Worm (Caenorhabditis elegans): ENCODE results near the gene sqv-7.
A peak's percentile ranks its signal among the peaks of the same experiment; 100 is the strongest.

Gene sqv-7

ce11 chrII:6974011-6974410 is 38.5 kb downstream of the sqv-7 start (continued):
- TF ChIP-seq spr-3 (GFP tag; optimal IDR thresholded peaks at IDR 0.05) = no peak
- no peak for TF ChIP-seq dmd-9 (GFP tag; IDR thresholded peaks at IDR 0.05)
- peak in 1 of 2 experiments; percentile 76 for TF ChIP-seq lsy-2 (tag; optimal IDR thresholded peaks at IDR 0.05)
- no peak for TF ChIP-seq tag-97 (GFP tag; IDR thresholded peaks at IDR 0.05)

ce11 chrII:6973501-6973900 is 39.0 kb downstream of the sqv-7 start, which contains the start of gene sod-1:
sod-1 (minus strand) TSS chrII:6973887.
- TF ChIP-seq mes-2 (tag; optimal IDR thresholded peaks at IDR 0.05; ENCODE audit: poor library complexity, severe bottlenecking) (peak; percentile 2), ama-1 (optimal IDR thresholded peaks at IDR 0.05) (peak; percentile 2), unc-62 (GFP tag; optimal IDR thresholded peaks at IDR 0.05 in 1 of 2) (peak in 1 of 2 experiments; percentile 13), unc-62 (tag; optimal IDR thresholded peaks at IDR 0.05) (no peak), nhr-237 (tag; optimal IDR thresholded peaks at IDR 0.05) (no peak), spr-1 (tag; optimal IDR thresholded peaks at IDR 0.05) (no peak), nhr-28 (tag; optimal IDR thresholded peaks at IDR 0.05) (peak; percentile 97), daf-16 (GFP tag; optimal IDR thresholded peaks at IDR 0.05) (no peak), daf-16 (tag; optimal IDR thresholded peaks at IDR 0.05) (peak; percentile 88), hlh-11 (tag; optimal IDR thresholded peaks at IDR 0.05) (peak; percentile 20)

- peak in 1 of 2 experiments; percentile 32 for TF ChIP-seq lsy-2 (tag; optimal IDR thresholded peaks at IDR 0.05)
- no peak for TF ChIP-seq attf-4 (tag; optimal IDR thresholded peaks at IDR 0.05)
- peak; percentile 74 for TF ChIP-seq T20F7.1 (GFP tag; optimal IDR thresholded peaks at IDR 0.05)
- TF ChIP-seq php-3 (GFP tag; IDR thresholded peaks at IDR 0.05) = 0 out of 2 replicates have a peak, but pooled peaks have one; percentile 45
- TF ChIP-seq F37D6.2 (tag; optimal IDR thresholded peaks at IDR 0.05) = no peak
- no peak for TF ChIP-seq cey-2 (tag; optimal IDR thresholded peaks at IDR 0.05; ENCODE audit: borderline replicate concordance, insufficient read depth)
- TF ChIP-seq hmg-1.1 (GFP tag; IDR thresholded peaks at IDR 0.05) = 0 out of 2 replicates have a peak, but pooled peaks have one; percentile 7
- peak; percentile 28 for TF ChIP-seq ama-1 (optimal IDR thresholded peaks at IDR 0.05)
- TF ChIP-seq D1046.2 (GFP tag; IDR thresholded peaks at IDR 0.05) = no peak
- TF ChIP-seq daf-16 (GFP tag; optimal IDR thresholded peaks at IDR 0.05) = no peak
- TF ChIP-seq daf-16 (tag; optimal IDR thresholded peaks at IDR 0.05) = peak; percentile 45
- no peak for TF ChIP-seq Y105C5A.15 (GFP tag; IDR thresholded peaks at IDR 0.05)
- TF ChIP-seq lir-3 (tag; optimal IDR thresholded peaks at IDR 0.05) = no peak
- peak; percentile 52 for TF ChIP-seq dve-1 (tag; optimal IDR thresholded peaks at IDR 0.05; ENCODE audit: insufficient read depth)
- TF ChIP-seq madf-5 (GFP tag; IDR thresholded peaks at IDR 0.05) = no peak
- TF ChIP-seq aha-1 (tag) = peak; percentile 49
- TF ChIP-seq Y75B8A.6 (GFP tag; IDR thresholded peaks at IDR 0.05) = no peak
These were observed 40.2 kb downstream of the sqv-7 start, which contains the start of gene art-1 for ce11 chrII:6972185-6972737. art-1 (minus strand) TSS chrII:6972235.

ce11 chrII:6970515-6970914 is 42.0 kb downstream of the sqv-7 start, which contains the start of gene C15F1.5:
C15F1.5 (minus strand) TSS chrII:6970615.
- TF ChIP-seq T20F7.1 (GFP tag; optimal IDR thresholded peaks at IDR 0.05) = peak; percentile 13
- TF ChIP-seq mdt-29 (GFP tag; IDR thresholded peaks at IDR 0.05) = no peak
- TF ChIP-seq fos-1 (tag; optimal IDR thresholded peaks at IDR 0.05) = no peak
- TF ChIP-seq daf-19 (GFP tag; conservative IDR thresholded peaks at IDR 0.05) = no peak
- TF ChIP-seq nhr-28 (tag; optimal IDR thresholded peaks at IDR 0.05) = no peak

ce11 chrII:6968191-6968675 is 44.3 kb downstream of the sqv-7 start:
- TF ChIP-seq nhr-11 (tag; optimal IDR thresholded peaks at IDR 0.05) (no peak), lin-39 (tag; optimal IDR thresholded peaks at IDR 0.05) (no peak), lin-13 (GFP tag; optimal IDR thresholded peaks at IDR 0.05) (peak; percentile 68), snpc-4 (tag; optimal IDR thresholded peaks at IDR 0.05) (peak; percentile 88), ces-1 (GFP tag; optimal IDR thresholded peaks at IDR 0.05) (no peak), hif-1 (tag; optimal IDR thresholded peaks at IDR 0.05) (no peak), nhr-25 (tag; optimal IDR thresholded peaks at IDR 0.05; ENCODE audit: borderline replicate concordance, insufficient read depth) (peak; percentile 83), dmd-9 (GFP tag; IDR thresholded peaks at IDR 0.05) (no peak), ceh-44 (GFP tag; IDR thresholded peaks at IDR 0.05) (peak; percentile 80), aly-2 (tag; optimal IDR thresholded peaks at IDR 0.05) (peak; percentile 52), F49E8.2 (tag; optimal IDR thresholded peaks at IDR 0.05; ENCODE audit: borderline replicate concordance) (peak; percentile 82), unc-62 (GFP tag; optimal IDR thresholded peaks at IDR 0.05 in 1 of 2) (peak in 1 of 2 experiments; percentile 69), unc-62 (tag; optimal IDR thresholded peaks at IDR 0.05) (no peak), pqm-1 (tag; optimal IDR thresholded peaks at IDR 0.05) (no peak), ceh-20 (GFP tag; IDR thresholded peaks at IDR 0.05) (0 out of 2 replicates have a peak, but pooled peaks have one; percentile 20), dmd-8 (GFP tag; IDR thresholded peaks at IDR 0.05) (0 out of 2 replicates have a peak, but pooled peaks have one; percentile 40)

All from whole organism, L4 larva.